Worm (Caenorhabditis elegans): ENCODE results near the gene alh-8.
A peak's percentile ranks its signal among the peaks of the same experiment; 100 is the strongest.

The alh-8 gene

DNA sequence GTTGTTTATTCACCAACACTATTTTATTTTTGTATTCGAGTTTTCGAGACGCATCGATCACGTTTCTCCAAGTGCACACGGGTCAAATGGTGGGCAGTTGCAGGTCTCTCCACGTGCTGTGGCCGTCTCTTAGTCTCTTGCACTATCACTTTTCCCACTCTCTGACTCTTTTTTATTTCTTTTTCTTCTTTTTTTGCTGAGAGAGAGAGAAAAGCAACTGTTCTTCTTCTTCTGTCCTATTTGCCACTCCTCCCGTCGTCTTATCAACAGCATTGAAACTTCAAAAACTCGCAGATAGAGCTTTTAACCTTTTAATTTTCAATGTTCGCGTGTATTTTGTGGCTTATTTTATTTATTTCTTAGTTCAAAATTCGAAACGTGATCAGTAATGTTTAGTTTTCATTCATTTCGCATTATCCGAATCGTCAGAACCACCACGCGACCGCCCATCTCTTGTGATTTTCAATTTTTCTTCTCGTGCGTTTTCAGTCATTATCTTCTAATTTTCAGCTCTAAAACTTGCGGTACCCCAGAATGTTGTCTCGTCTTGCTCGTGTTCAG, at the start of gene alh-8:
alh-8 (plus strand) TSS at position 511 of the 561 bp plus-strand sequence.
- TF ChIP-seq egl-27 (tag; optimal IDR thresholded peaks at IDR 0.05) (no peak), unc-30 (tag; optimal IDR thresholded peaks at IDR 0.05) (no peak), ceh-82 (tag; optimal IDR thresholded peaks at IDR 0.05) (no peak), nhr-19 (GFP tag; conservative IDR thresholded peaks at IDR 0.05) (peak; percentile 70), tlp-1 (tag; optimal IDR thresholded peaks at IDR 0.05) (no peak), unc-86 (tag; optimal IDR thresholded peaks at IDR 0.05) (no peak), nhr-28 (tag; optimal IDR thresholded peaks at IDR 0.05) (no peak), tbx-2 (tag; optimal IDR thresholded peaks at IDR 0.05) (peak; percentile 47), elt-2 (tag; optimal IDR thresholded peaks at IDR 0.05) (peak; percentile 55), ztf-11 (tag; optimal IDR thresholded peaks at IDR 0.05) (no peak), aly-2 (tag; optimal IDR thresholded peaks at IDR 0.05) (no peak), fkh-4 (tag; optimal IDR thresholded peaks at IDR 0.05; ENCODE audit: borderline replicate concordance) (no peak), efl-3 (GFP tag; optimal IDR thresholded peaks at IDR 0.05) (no peak), grh-1 (GFP tag; IDR thresholded peaks at IDR 0.05) (no peak), pax-3 (tag; optimal IDR thresholded peaks at IDR 0.05) (no peak), zip-4 (GFP tag; optimal IDR thresholded peaks at IDR 0.05) (no peak), pqm-1 (tag; optimal IDR thresholded peaks at IDR 0.05) (no peak), nhr-237 (tag; optimal IDR thresholded peaks at IDR 0.05) (no peak), sptf-1 (tag; optimal IDR thresholded peaks at IDR 0.05) (no peak), nhr-11 (tag; optimal IDR thresholded peaks at IDR 0.05) (no peak), C16A3.4 (tag; optimal IDR thresholded peaks at IDR 0.05) (peak; percentile 46), lsy-2 (tag; optimal IDR thresholded peaks at IDR 0.05) (peak; percentile 45 to 72), lin-14 (GFP tag; optimal IDR thresholded peaks at IDR 0.05) (peak; percentile 86), nhr-71 (tag; optimal IDR thresholded peaks at IDR 0.05) (peak; percentile 86), dpl-1 (GFP tag; optimal IDR thresholded peaks at IDR 0.05) (peak in 2 of 3 experiments; percentile 22 to 38), ceh-8 (GFP tag; optimal IDR thresholded peaks at IDR 0.05) (no peak), lin-15B (tag; optimal IDR thresholded peaks at IDR 0.05) (no peak), ceh-88 (GFP tag; IDR thresholded peaks at IDR 0.05) (no peak), mdl-1 (tag; optimal IDR thresholded peaks at IDR 0.05) (peak in 1 of 2 experiments; percentile 94), nhr-12 (tag; optimal IDR thresholded peaks at IDR 0.05) (no peak), C04F5.9 (tag; optimal IDR thresholded peaks at IDR 0.05) (no peak), lir-3 (tag; optimal IDR thresholded peaks at IDR 0.05; ENCODE audit: poor library complexity) (peak; percentile 16), lin-13 (GFP tag; optimal IDR thresholded peaks at IDR 0.05) (no peak), nhr-76 (tag; optimal IDR thresholded peaks at IDR 0.05) (no peak), isw-1 (GFP tag; IDR thresholded peaks at IDR 0.05) (no peak), nhr-90 (tag; optimal IDR thresholded peaks at IDR 0.05; ENCODE audit: poor library complexity) (peak; percentile 46), sox-4 (tag; optimal IDR thresholded peaks at IDR 0.05) (no peak), efl-1 (optimal IDR thresholded peaks at IDR 0.05) (peak; percentile 15 to 30), efl-1 (GFP tag; optimal IDR thresholded peaks at IDR 0.05 in 1 of 2) (no peak), unc-62 (GFP tag; optimal IDR thresholded peaks at IDR 0.05) (no peak), unc-98 (GFP tag; IDR thresholded peaks at IDR 0.05) (no peak), fos-1 (tag; optimal IDR thresholded peaks at IDR 0.05) (peak; percentile 20), snpc-4 (tag; optimal IDR thresholded peaks at IDR 0.05) (peak; percentile 32), vab-15 (tag; optimal IDR thresholded peaks at IDR 0.05) (no peak), F16B12.6 (tag; optimal IDR thresholded peaks at IDR 0.05) (no peak), mef-2 (tag; optimal IDR thresholded peaks at IDR 0.05) (no peak), nhr-77 (tag; optimal IDR thresholded peaks at IDR 0.05) (no peak), unc-130 (tag; optimal IDR thresholded peaks at IDR 0.05) (peak; percentile 46), mep-1 (tag; optimal IDR thresholded peaks at IDR 0.05) (peak; percentile 13), pag-3 (tag; optimal IDR thresholded peaks at IDR 0.05; ENCODE audit: borderline replicate concordance, insufficient read depth) (peak; percentile 40), ama-1 (optimal IDR thresholded peaks at IDR 0.05) (no peak), hlh-4 (tag; optimal IDR thresholded peaks at IDR 0.05) (no peak), aha-1 (tag; optimal IDR thresholded peaks at IDR 0.05) (no peak), ceh-90 (tag; optimal IDR thresholded peaks at IDR 0.05) (no peak)
